Fruit fly (Drosophila melanogaster): Measurements from ENCODE around the gene p38c.

The p38c gene

DNA sequence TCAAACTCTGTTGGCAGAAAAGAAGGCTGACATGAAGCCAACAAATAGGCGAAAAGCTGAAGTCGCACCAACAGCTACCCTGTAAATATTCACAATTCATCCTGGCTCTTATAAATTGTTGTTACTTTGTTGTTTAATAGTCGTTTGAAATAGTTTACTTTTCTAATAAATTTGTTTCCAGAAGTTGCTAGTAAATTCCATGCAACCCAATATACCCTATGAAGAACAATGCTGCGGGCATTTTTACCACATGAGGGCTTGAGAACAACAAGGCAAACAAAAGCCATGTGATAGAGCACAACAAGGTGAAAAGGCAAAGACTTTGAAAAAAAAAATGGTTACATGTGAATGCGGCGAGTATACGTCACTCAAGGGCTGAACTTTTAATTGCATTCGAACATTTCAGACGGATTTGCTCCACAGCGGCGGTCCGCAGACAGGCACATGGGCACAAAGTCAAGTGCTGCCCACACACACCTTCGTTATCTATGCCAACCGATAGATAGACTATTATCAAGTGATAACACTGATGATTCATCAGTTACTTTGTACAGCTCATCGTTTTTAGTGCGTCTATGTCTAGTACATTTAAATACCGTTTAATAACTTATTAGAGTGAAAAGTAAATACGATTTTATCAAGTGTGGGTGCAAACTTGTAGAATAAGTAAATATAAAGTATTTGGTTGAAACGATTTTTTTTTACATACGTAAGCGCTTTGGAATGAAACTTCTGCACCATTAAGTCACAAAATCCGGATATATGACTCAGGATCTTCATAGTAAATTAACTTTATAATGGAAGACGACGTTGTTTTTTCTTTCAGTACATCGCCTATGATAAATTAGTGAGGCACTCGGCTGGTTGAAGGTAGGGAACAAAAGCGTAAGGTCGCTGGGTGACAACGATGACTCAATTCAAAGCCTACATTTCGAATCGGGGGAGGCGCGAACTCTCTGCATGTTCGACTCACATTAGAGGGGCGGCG is 50.7 kb downstream of the p38c start (continued):
- TF ChIP-seq Ssrp (tag; optimal IDR thresholded peaks at IDR 0.05) (peak; percentile 73), Side (GFP tag; optimal IDR thresholded peaks at IDR 0.05) (peak; percentile 69), Lim3 (GFP tag; IDR thresholded peaks at IDR 0.05) (peak; percentile 62; the same call in 1 of the 2 replicates), CG31441 (GFP tag; IDR thresholded peaks at IDR 0.05) (peak; percentile 51), Stat92E (GFP tag; optimal IDR thresholded peaks at IDR 0.05) (no peak), CG12219 (GFP tag; optimal IDR thresholded peaks at IDR 0.05) (peak; percentile 75), lbe (GFP tag; optimal IDR thresholded peaks at IDR 0.05) (peak; percentile 58), CG10267 (tag; optimal IDR thresholded peaks at IDR 0.05) (peak; percentile 59), Gug (GFP tag; IDR thresholded peaks at IDR 0.05) (peak; percentile 69; the same call in 2 of the 4 replicates), crol (GFP tag; IDR thresholded peaks at IDR 0.05) (no peak), Aef1 (GFP tag; IDR thresholded peaks at IDR 0.05) (peak; percentile 85), CG8388 (GFP tag; optimal IDR thresholded peaks at IDR 0.05) (peak; percentile 62), jing (GFP tag; optimal IDR thresholded peaks at IDR 0.05) (peak; percentile 72), zfh1 (GFP tag; IDR thresholded peaks at IDR 0.05) (peak; percentile 80), kni (GFP tag; optimal IDR thresholded peaks at IDR 0.05) (no peak), Sry-δ (GFP tag; optimal IDR thresholded peaks at IDR 0.05) (peak; percentile 44), dimm (GFP tag; IDR thresholded peaks at IDR 0.05) (peak; percentile 60), crc (GFP tag; optimal IDR thresholded peaks at IDR 0.05) (peak; percentile 78), NK7.1 (GFP tag; optimal IDR thresholded peaks at IDR 0.05) (peak; percentile 69), ac (GFP tag; optimal IDR thresholded peaks at IDR 0.05) (peak; percentile 16), CG15073 (GFP tag; optimal IDR thresholded peaks at IDR 0.05) (no peak), ap (GFP tag; IDR thresholded peaks at IDR 0.05) (peak; percentile 74), CG33557 (GFP tag; optimal IDR thresholded peaks at IDR 0.05) (no peak), CG14050 (GFP tag; IDR thresholded peaks at IDR 0.05) (peak; percentile 76), PHDP (tag; optimal IDR thresholded peaks at IDR 0.05) (peak; percentile 79), Poxn (GFP tag; IDR thresholded peaks at IDR 0.05) (peak; percentile 44; the same call in 1 of the 2 replicates), zen2 (GFP tag; IDR thresholded peaks at IDR 0.05; ENCODE audit: partially characterized antibody) (no peak), kah (GFP tag; optimal IDR thresholded peaks at IDR 0.05) (no peak), Max (GFP tag; optimal IDR thresholded peaks at IDR 0.05) (peak; percentile 20), Xrp1 (GFP tag; IDR thresholded peaks at IDR 0.05) (peak; percentile 87), maf-S (GFP tag; optimal IDR thresholded peaks at IDR 0.05) (peak; percentile 79), schlank (tag; optimal IDR thresholded peaks at IDR 0.05) (peak; percentile 41), repo (GFP tag; optimal IDR thresholded peaks at IDR 0.05) (peak; percentile 73), tap (tag; optimal IDR thresholded peaks at IDR 0.05) (peak; percentile 77), Nf-YA (GFP tag; IDR thresholded peaks at IDR 0.05) (peak; percentile 76), ftz-f1 (GFP tag; optimal IDR thresholded peaks at IDR 0.05) (no peak), CG7271 (tag; optimal IDR thresholded peaks at IDR 0.05) (no peak), Eip74EF (GFP tag; optimal IDR thresholded peaks at IDR 0.05) (peak in 1 of 2 experiments; percentile 45), CG42726 (GFP tag; IDR thresholded peaks at IDR 0.05; ENCODE audit: partially characterized antibody) (no peak), chinmo (GFP tag; IDR thresholded peaks at IDR 0.05; ENCODE audit: partially characterized antibody) (0 out of 4 replicates have a peak, but pooled peaks have one; percentile 58), rib (GFP tag; IDR thresholded peaks at IDR 0.05) (peak; percentile 47; the same call in 1 of the 2 replicates), CkIIα-i1 (GFP tag; IDR thresholded peaks at IDR 0.05) (peak; percentile 61; the same call in 1 of the 2 replicates), CG12744 (GFP tag; optimal IDR thresholded peaks at IDR 0.05) (peak; percentile 39), Ada2b (GFP tag; IDR thresholded peaks at IDR 0.05) (peak; percentile 89), bbx (GFP tag; IDR thresholded peaks at IDR 0.05; ENCODE audit: partially characterized antibody) (no peak), peb (GFP tag; IDR thresholded peaks at IDR 0.05) (peak; percentile 35; the same call in 1 of the 2 replicates), H15 (GFP tag; IDR thresholded peaks at IDR 0.05) (peak; percentile 86), NC2β (GFP tag; optimal IDR thresholded peaks at IDR 0.05) (peak; percentile 78)

Data from whole organism, embryonic.